Worm (Caenorhabditis elegans) whole organism, L1 larva: ENCODE measurements around the gene Y111B2A.1.

Experiments
- F16B12.6 ChIP-seq: fragments of 150-350 bp; optimal IDR thresholded peaks from 2 replicates; lab custom pipeline; 2014; ENCODE audit warnings: missing biosample characterization, missing genetic modification characterization
- Y116A8C.19 ChIP-seq: sonication (generic microtip); optimal IDR thresholded peaks from 2 replicates; lab custom pipeline; 2016; ENCODE audit warnings: missing compliant biosample characterization, missing genetic modification characterization, borderline replicate concordance
- aha-1 ChIP-seq: fragments of 150-350 bp; optimal IDR thresholded peaks from 2 replicates; lab custom pipeline; 2014; ENCODE audit warnings: missing biosample characterization, missing genetic modification characterization
- aly-2 ChIP-seq: fragments of 150-350 bp; optimal IDR thresholded peaks from 2 replicates; lab custom pipeline; 2014; ENCODE audit warnings: missing biosample characterization, missing genetic modification characterization
- ama-1 ChIP-seq: fragments of 150-350 bp; optimal IDR thresholded peaks from 2 replicates; lab custom pipeline; 2014
- blmp-1 ChIP-seq: fragments of 150-350 bp; optimal IDR thresholded peaks from 2 replicates; lab custom pipeline; 2014; ENCODE audit warnings: missing biosample characterization, missing genetic modification characterization
- ceh-63 ChIP-seq: fragments of 200-800 bp; sonication (Bioruptor generic); optimal IDR thresholded peaks from 2 replicates; lab custom pipeline; 2018; ENCODE audit warnings: mild to moderate bottlenecking, missing genetic modification characterization, missing compliant biosample characterization
- ceh-88 ChIP-seq: fragments of 200-800 bp; sonication (Bioruptor generic); IDR thresholded peaks from 2 replicates; pipeline ENCODE4 v1.3.6; 2022; ENCODE audit warnings: missing genetic modification characterization, missing compliant biosample characterization
- ceh-90 ChIP-seq: sonication (generic microtip); optimal IDR thresholded peaks from 2 replicates; lab custom pipeline; 2016; ENCODE audit warnings: missing genetic modification characterization, missing compliant biosample characterization
- ces-1 ChIP-seq: fragments of 150-350 bp; optimal IDR thresholded peaks from 2 replicates; lab custom pipeline; 2014; ENCODE audit warnings: missing biosample characterization, missing genetic modification reagents, missing genetic modification characterization
- dpl-1 ChIP-seq, 3 experiments: fragments of 150-350 bp in 2 of 3; sonication (generic microtip) in 1 of 3; optimal IDR thresholded peaks; 2 replicates each; lab custom pipeline; 2014 to 2017; ENCODE audit warnings: missing biosample characterization in 3 of 3, missing genetic modification characterization in 3 of 3, missing genetic modification reagents in 3 of 3
- efl-1 ChIP-seq, 4 experiments: fragments of 150-350 bp; optimal IDR thresholded peaks in 3 of 4; peaks in 1 of 4; 1 replicate in 1 of 4; 2 replicates in 3 of 4; lab custom pipeline; 2014; ENCODE audit warnings: missing biosample characterization in 2 of 4, missing genetic modification characterization in 2 of 4, missing genetic modification reagents in 2 of 4
- efl-3 ChIP-seq: fragments of 200-800 bp; sonication (Bioruptor generic); optimal IDR thresholded peaks from 2 replicates; lab custom pipeline; 2018; ENCODE audit warnings: mild to moderate bottlenecking, missing genetic modification characterization, missing compliant biosample characterization
- egl-13 ChIP-seq: sonication (generic microtip); optimal IDR thresholded peaks from 2 replicates; lab custom pipeline; 2016; ENCODE audit warnings: missing genotype, missing genetic modification reagents, missing genetic modification characterization, missing compliant biosample characterization
- egl-27 ChIP-seq, 2 experiments: fragments of 150-350 bp in 1 of 2; sonication (generic microtip); optimal IDR thresholded peaks; 3 replicates each; lab custom pipeline; 2017 to 2018; ENCODE audit warnings: missing biosample characterization in 2 of 2, missing genetic modification characterization in 2 of 2, missing genetic modification reagents in 2 of 2
- elt-2 ChIP-seq: sonication (generic microtip); optimal IDR thresholded peaks from 2 replicates; lab custom pipeline; 2016; ENCODE audit warnings: missing genetic modification characterization, mild to moderate bottlenecking, inconsistent platforms, missing compliant biosample characterization, missing genetic modification reagents
- elt-3 ChIP-seq, 6 experiments: fragments of 150-350 bp in 1 of 6; sonication (generic microtip); optimal IDR thresholded peaks; 2 replicates each; lab custom pipeline; 2017 to 2018; ENCODE audit warnings: missing biosample characterization in 6 of 6, missing genetic modification characterization in 6 of 6, inconsistent platforms in 1 of 6
- fkh-10 ChIP-seq: sonication (generic microtip); optimal IDR thresholded peaks from 2 replicates; lab custom pipeline; 2017; ENCODE audit warnings: missing biosample characterization, missing genetic modification reagents, missing genetic modification characterization
- fkh-4 ChIP-seq: sonication (generic microtip); optimal IDR thresholded peaks from 2 replicates; lab custom pipeline; 2016; ENCODE audit warnings: missing compliant biosample characterization, missing genetic modification characterization, borderline replicate concordance
- hlh-17 ChIP-seq: fragments of 200-800 bp; sonication (Bioruptor generic); optimal IDR thresholded peaks from 2 replicates; lab custom pipeline; 2018; ENCODE audit warnings: missing genetic modification characterization, mild to moderate bottlenecking, missing compliant biosample characterization, moderate library complexity, borderline replicate concordance
- lin-13 ChIP-seq: fragments of 150-350 bp; optimal IDR thresholded peaks from 2 replicates; lab custom pipeline; 2014; ENCODE audit warnings: missing biosample characterization, missing genetic modification reagents, missing genetic modification characterization
- lin-14 ChIP-seq: fragments of 200-800 bp; sonication (Bioruptor generic); optimal IDR thresholded peaks from 2 replicates; lab custom pipeline; 2018; ENCODE audit warnings: mild to moderate bottlenecking, missing genetic modification characterization, moderate library complexity, missing compliant biosample characterization
- lin-15B ChIP-seq: fragments of 150-350 bp; sonication (generic microtip); optimal IDR thresholded peaks from 3 replicates; lab custom pipeline; 2014; ENCODE audit warnings: missing biosample characterization, missing genetic modification characterization
- lin-35 ChIP-seq, 2 experiments: fragments of 150-350 bp; optimal IDR thresholded peaks; 2 replicates each; lab custom pipeline; 2014; ENCODE audit warnings: missing biosample characterization in 2 of 2, missing genetic modification characterization in 2 of 2, missing genetic modification reagents in 2 of 2
- lir-3 ChIP-seq: sonication (generic microtip); optimal IDR thresholded peaks from 2 replicates; lab custom pipeline; 2016; ENCODE audit warnings: mild to moderate bottlenecking, missing genetic modification characterization, moderate library complexity, missing compliant biosample characterization; ENCODE audit not compliant: poor library complexity
- lsy-2 ChIP-seq, 2 experiments: fragments of 150-350 bp; optimal IDR thresholded peaks; 2 replicates each; lab custom pipeline; 2014; ENCODE audit warnings: missing biosample characterization in 2 of 2, missing genetic modification characterization in 2 of 2
- mdl-1 ChIP-seq, 2 experiments: fragments of 150-350 bp; optimal IDR thresholded peaks; 2 replicates each; lab custom pipeline; 2014 to 2017; ENCODE audit warnings: missing biosample characterization in 2 of 2, missing genetic modification characterization in 2 of 2, inconsistent platforms in 1 of 2
- mef-2 ChIP-seq: fragments of 150-350 bp; optimal IDR thresholded peaks from 2 replicates; lab custom pipeline; 2014; ENCODE audit warnings: missing biosample characterization, missing genetic modification characterization
- mep-1 ChIP-seq: fragments of 150-350 bp; optimal IDR thresholded peaks from 2 replicates; lab custom pipeline; 2014; ENCODE audit warnings: missing biosample characterization, missing genetic modification characterization
- nhr-11 ChIP-seq: fragments of 150-350 bp; optimal IDR thresholded peaks from 2 replicates; lab custom pipeline; 2014; ENCODE audit warnings: missing biosample characterization, missing genetic modification characterization
- nhr-12 ChIP-seq: sonication (generic microtip); optimal IDR thresholded peaks from 2 replicates; lab custom pipeline; 2017; ENCODE audit warnings: missing biosample characterization, missing genetic modification characterization
- nhr-237 ChIP-seq: fragments of 150-350 bp; optimal IDR thresholded peaks from 2 replicates; lab custom pipeline; 2014; ENCODE audit warnings: missing biosample characterization, missing genetic modification characterization
- nhr-28 ChIP-seq: fragments of 150-350 bp; optimal IDR thresholded peaks from 2 replicates; lab custom pipeline; 2014; ENCODE audit warnings: missing biosample characterization, missing genetic modification characterization
- nhr-47 ChIP-seq: sonication (generic microtip); optimal IDR thresholded peaks from 2 replicates; lab custom pipeline; 2016; ENCODE audit warnings: mild to moderate bottlenecking, missing genetic modification characterization, moderate library complexity, missing compliant biosample characterization
- nhr-76 ChIP-seq: sonication (generic microtip); optimal IDR thresholded peaks from 2 replicates; lab custom pipeline; 2017; ENCODE audit warnings: missing biosample characterization, missing genetic modification characterization
- nhr-84 ChIP-seq: sonication (generic microtip); optimal IDR thresholded peaks from 2 replicates; lab custom pipeline; 2017; ENCODE audit warnings: missing biosample characterization, missing genetic modification characterization
- nhr-90 ChIP-seq: sonication (generic microtip); optimal IDR thresholded peaks from 2 replicates; lab custom pipeline; 2016; ENCODE audit warnings: mild to moderate bottlenecking, missing genetic modification characterization, missing compliant biosample characterization; ENCODE audit not compliant: poor library complexity
- pag-3 ChIP-seq: sonication (generic microtip); optimal IDR thresholded peaks from 2 replicates; lab custom pipeline; 2017; ENCODE audit warnings: missing genetic modification characterization, mild to moderate bottlenecking, missing compliant biosample characterization, antibody characterized with exemption, borderline replicate concordance; ENCODE audit not compliant: insufficient read depth
- pqm-1 ChIP-seq: sonication (generic microtip); optimal IDR thresholded peaks from 3 replicates; lab custom pipeline; 2017; ENCODE audit warnings: missing biosample characterization, missing genetic modification characterization
- skn-1 ChIP-seq: fragments of 150-350 bp; optimal IDR thresholded peaks from 2 replicates; lab custom pipeline; 2014; ENCODE audit warnings: missing biosample characterization, missing genetic modification characterization
- snpc-4 ChIP-seq: fragments of 150-350 bp; optimal IDR thresholded peaks from 2 replicates; lab custom pipeline; 2014; ENCODE audit warnings: missing biosample characterization, missing genetic modification characterization
- snu-23 ChIP-seq: sonication (generic microtip); optimal IDR thresholded peaks from 2 replicates; lab custom pipeline; 2016; ENCODE audit warnings: missing genetic modification characterization, missing compliant biosample characterization
- sox-4 ChIP-seq: sonication (generic microtip); optimal IDR thresholded peaks from 2 replicates; lab custom pipeline; 2016; ENCODE audit warnings: missing genetic modification characterization, missing compliant biosample characterization
- tbx-2 ChIP-seq: sonication (generic microtip); optimal IDR thresholded peaks from 2 replicates; lab custom pipeline; 2016; ENCODE audit warnings: missing genetic modification characterization, missing compliant biosample characterization
- unc-130 ChIP-seq: fragments of 150-350 bp; optimal IDR thresholded peaks from 2 replicates; lab custom pipeline; 2017; ENCODE audit warnings: missing biosample characterization, missing genetic modification characterization, inconsistent platforms
- unc-30 ChIP-seq: sonication (generic microtip); optimal IDR thresholded peaks from 2 replicates; lab custom pipeline; 2017; ENCODE audit warnings: missing biosample characterization, missing genetic modification characterization
- unc-98 ChIP-seq: fragments of 200-800 bp; sonication (Bioruptor generic); IDR thresholded peaks from 2 replicates; pipeline ENCODE4 v1.3.6; 2022; ENCODE audit warnings: missing genetic modification characterization, missing compliant biosample characterization
- vab-15 ChIP-seq: sonication (generic microtip); optimal IDR thresholded peaks from 2 replicates; lab custom pipeline; 2017; ENCODE audit warnings: missing genotype, mild to moderate bottlenecking, missing genetic modification characterization, missing compliant biosample characterization
- xbp-1 ChIP-seq: sonication (generic microtip); optimal IDR thresholded peaks from 2 replicates; lab custom pipeline; 2016; ENCODE audit warnings: missing genetic modification characterization, missing compliant biosample characterization
- zag-1 ChIP-seq: fragments of 150-350 bp; optimal IDR thresholded peaks from 2 replicates; lab custom pipeline; 2014; ENCODE audit warnings: missing biosample characterization, missing genetic modification characterization

Gene Y111B2A.1

DNA sequence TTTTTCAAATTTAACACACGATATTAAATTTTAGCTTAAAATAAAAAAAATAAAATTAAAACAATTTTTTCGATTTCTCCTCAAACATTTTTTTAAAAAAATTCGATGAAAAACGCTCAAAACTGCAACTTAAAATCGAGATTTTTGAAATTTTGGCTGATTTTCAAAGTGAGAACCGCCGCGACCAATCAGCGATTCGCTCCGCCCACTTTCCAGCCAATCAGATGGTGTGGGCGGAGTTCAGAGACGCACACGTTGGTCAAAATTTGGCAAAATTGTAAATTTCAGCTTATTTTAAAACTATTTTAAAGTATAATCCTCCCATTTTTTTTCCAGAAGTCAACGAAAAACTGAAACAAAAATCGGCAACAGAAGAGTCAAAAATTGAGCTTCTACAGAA, 15.1 kb upstream of the Y111B2A.1 start:
- TF ChIP-seq vab-15 (tag; lab: Kevin White, UChicago): no peak
- TF ChIP-seq fkh-4: no peak
- TF ChIP-seq blmp-1: no peak
- TF ChIP-seq hlh-17 (GFP tag; lab: Kevin White, UChicago): no peak
- TF ChIP-seq mef-2 (tag; lab: Kevin White, UChicago): no peak
- no peak for TF ChIP-seq nhr-28
- TF ChIP-seq nhr-12: no peak
- no peak for TF ChIP-seq snpc-4 (tag; lab: Kevin White, UChicago)
- no peak for TF ChIP-seq ceh-63 (GFP tag; lab: Kevin White, UChicago)
- TF ChIP-seq sox-4: no peak
- TF ChIP-seq nhr-90 (tag; lab: Kevin White, UChicago): no peak
- no peak for TF ChIP-seq unc-98 (GFP tag; lab: Robert Waterston, UW)

DNA sequence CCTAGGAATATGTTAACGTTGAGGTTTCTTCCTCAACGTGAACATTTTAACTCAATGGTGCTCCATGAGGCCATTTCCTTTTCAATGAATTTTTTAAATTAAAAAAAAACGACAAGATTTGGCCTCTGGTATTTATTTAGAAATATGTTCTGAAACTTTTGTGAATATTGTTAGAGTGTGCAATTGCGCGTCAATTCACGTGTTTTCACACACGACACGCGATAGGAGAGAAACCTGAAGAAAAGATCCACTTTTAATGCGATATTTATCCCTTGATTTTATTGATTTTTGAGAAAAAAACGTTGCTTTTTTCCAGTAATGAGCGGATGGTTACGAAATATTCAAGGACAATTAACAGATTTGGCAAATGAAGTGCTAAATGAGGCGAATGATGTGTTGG, 3.8 kb upstream of the Y111B2A.1 start, which contains the start of gene sql-1:
Gene sql-1 (plus strand): TSS at position 313 of the 400 bp plus-strand sequence.
- no peak for TF ChIP-seq zag-1 (tag; lab: Kevin White, UChicago)
- peak; percentile 79 for TF ChIP-seq F16B12.6 (tag; lab: Kevin White, UChicago)
- TF ChIP-seq egl-13 (tag; lab: Kevin White, UChicago): no peak
- TF ChIP-seq lin-35 (GFP tag; optimal IDR thresholded peaks at IDR 0.05; lab: Kevin White, UChicago): peak; percentile 25 to 35
- no peak for TF ChIP-seq efl-3 (GFP tag; lab: Kevin White, UChicago)
- TF ChIP-seq elt-3 (tag; optimal IDR thresholded peaks at IDR 0.05; lab: Kevin White, UChicago): no peak
- TF ChIP-seq xbp-1 (tag; lab: Kevin White, UChicago): no peak
- no peak for TF ChIP-seq lin-13
- TF ChIP-seq ceh-63 (GFP tag; lab: Kevin White, UChicago): no peak
- TF ChIP-seq Y116A8C.19 (tag; lab: Kevin White, UChicago): no peak
- TF ChIP-seq elt-2 (tag; lab: Kevin White, UChicago): no peak
- TF ChIP-seq nhr-237: no peak
- no peak for TF ChIP-seq ceh-90 (tag; lab: Kevin White, UChicago)
- TF ChIP-seq snu-23 (GFP tag; lab: Kevin White, UChicago): no peak
- TF ChIP-seq pqm-1 (tag; lab: Kevin White, UChicago): no peak
- peak; percentile 7 for TF ChIP-seq unc-130
- TF ChIP-seq aha-1: no peak
- no peak for TF ChIP-seq lin-15B (tag; lab: Kevin White, UChicago)
- TF ChIP-seq aly-2 (tag; lab: Kevin White, UChicago): no peak
- no peak for TF ChIP-seq ces-1 (GFP tag; lab: Kevin White, UChicago)
- TF ChIP-seq egl-27 (tag; optimal IDR thresholded peaks at IDR 0.05; lab: Kevin White, UChicago): no peak
- TF ChIP-seq mef-2 (tag; lab: Kevin White, UChicago): no peak
- no peak for TF ChIP-seq unc-98 (GFP tag; lab: Robert Waterston, UW)
- TF ChIP-seq ama-1 (lab: Kevin White, UChicago): no peak
- no peak for TF ChIP-seq ceh-88 (GFP tag; lab: Robert Waterston, UW)
- peak; percentile 59 for TF ChIP-seq mep-1 (tag; lab: Kevin White, UChicago)
- no peak for TF ChIP-seq tbx-2
- TF ChIP-seq unc-30: no peak
- no peak for TF ChIP-seq mdl-1 (tag; optimal IDR thresholded peaks at IDR 0.05; lab: Kevin White, UChicago)
- TF ChIP-seq nhr-12: no peak
- TF ChIP-seq lin-14 (GFP tag; lab: Kevin White, UChicago): no peak
- no peak for TF ChIP-seq vab-15 (tag; lab: Kevin White, UChicago)
- no peak for TF ChIP-seq nhr-84 (tag; lab: Kevin White, UChicago)
- TF ChIP-seq nhr-76 (tag; lab: Kevin White, UChicago): no peak
- TF ChIP-seq efl-1 (optimal IDR thresholded peaks at IDR 0.05; lab: Kevin White, UChicago): peak; percentile 33 to 44
- TF ChIP-seq efl-1 (GFP tag; optimal IDR thresholded peaks at IDR 0.05 in 1 of 2; lab: Kevin White, UChicago): peak; percentile 46 to 79
- TF ChIP-seq dpl-1 (GFP tag; optimal IDR thresholded peaks at IDR 0.05; lab: Kevin White, UChicago): peak in 1 of 3 experiments; percentile 58
- TF ChIP-seq blmp-1: peak; percentile 56
- TF ChIP-seq nhr-47 (tag; lab: Kevin White, UChicago): no peak
- no peak for TF ChIP-seq skn-1 (tag; lab: Kevin White, UChicago)
- no peak for TF ChIP-seq nhr-11
- no peak for TF ChIP-seq lir-3
- TF ChIP-seq fkh-4: no peak
- TF ChIP-seq nhr-90 (tag; lab: Kevin White, UChicago): no peak
- no peak for TF ChIP-seq pag-3 (tag; lab: Kevin White, UChicago)
- TF ChIP-seq nhr-28: no peak
- no peak for TF ChIP-seq fkh-10
- TF ChIP-seq lsy-2 (tag; optimal IDR thresholded peaks at IDR 0.05; lab: Kevin White, UChicago): peak; percentile 19 to 47
